Worm (Caenorhabditis elegans) whole organism, L2 larva: ENCODE data around the gene cox-17.

Source experiments
- ZK546.5 ChIP-seq: sonication (generic microtip); optimal IDR thresholded peaks from 2 replicates; lab custom pipeline; 2017; ENCODE audit warnings: missing biosample characterization, missing genetic modification characterization
- ama-1 ChIP-seq: fragments of 150-350 bp; optimal IDR thresholded peaks from 2 replicates; lab custom pipeline; 2018; ENCODE audit warnings: inconsistent platforms
- ceh-16 ChIP-seq: fragments of 150-350 bp; optimal IDR thresholded peaks from 2 replicates; lab custom pipeline; 2014; ENCODE audit warnings: missing biosample characterization, missing genetic modification characterization
- ceh-82 ChIP-seq: fragments of 150-350 bp; optimal IDR thresholded peaks from 2 replicates; lab custom pipeline; 2014; ENCODE audit warnings: missing biosample characterization, missing genetic modification characterization
- elt-1 ChIP-seq: fragments of 150-350 bp; optimal IDR thresholded peaks from 2 replicates; lab custom pipeline; 2014; ENCODE audit warnings: missing biosample characterization, missing genetic modification characterization
- fos-1 ChIP-seq: fragments of 150-350 bp; optimal IDR thresholded peaks from 2 replicates; lab custom pipeline; 2014; ENCODE audit warnings: missing biosample characterization, missing genetic modification characterization
- nhr-11 ChIP-seq: fragments of 150-350 bp; optimal IDR thresholded peaks from 2 replicates; lab custom pipeline; 2014; ENCODE audit warnings: missing biosample characterization, missing genetic modification characterization
- nhr-23 ChIP-seq: fragments of 150-350 bp; optimal IDR thresholded peaks from 2 replicates; lab custom pipeline; 2014; ENCODE audit warnings: missing biosample characterization, missing genetic modification reagents, missing genetic modification characterization
- nhr-237 ChIP-seq: fragments of 150-350 bp; optimal IDR thresholded peaks from 2 replicates; lab custom pipeline; 2014; ENCODE audit warnings: missing biosample characterization, missing genetic modification characterization
- nhr-25 ChIP-seq: fragments of 150-350 bp; sonication (generic microtip); optimal IDR thresholded peaks from 3 replicates; lab custom pipeline; 2014; ENCODE audit warnings: missing biosample characterization, missing genetic modification characterization
- snpc-4 ChIP-seq: fragments of 150-350 bp; optimal IDR thresholded peaks from 2 replicates; lab custom pipeline; 2014; ENCODE audit warnings: missing biosample characterization, missing genetic modification characterization
- unc-55 ChIP-seq: fragments of 150-350 bp; sonication (generic microtip); optimal IDR thresholded peaks from 3 replicates; lab custom pipeline; 2014; ENCODE audit warnings: missing biosample characterization, missing genetic modification reagents, missing genetic modification characterization
- unc-62 ChIP-seq: fragments of 150-350 bp; optimal IDR thresholded peaks from 2 replicates; lab custom pipeline; 2014; ENCODE audit warnings: missing biosample characterization, missing genetic modification reagents, missing genetic modification characterization
- ztf-11 ChIP-seq: sonication (generic microtip); optimal IDR thresholded peaks from 2 replicates; lab custom pipeline; 2017; ENCODE audit warnings: missing biosample characterization, missing genetic modification characterization

ce11 chrIII:165390-165789 is 25.4 kb upstream of the cox-17 start, which contains the start of gene F40G9.7:
- no peak for TF ChIP-seq ztf-11 (tag; lab: Kevin White, UChicago)
- TF ChIP-seq ceh-82 = no peak
- TF ChIP-seq ZK546.5 (tag; lab: Kevin White, UChicago) = no peak
- no peak for TF ChIP-seq nhr-11 (tag; lab: Kevin White, UChicago)
- no peak for TF ChIP-seq unc-55
- no peak for TF ChIP-seq ama-1 (lab: Kevin White, UChicago)
- TF ChIP-seq unc-62 (GFP tag; lab: Kevin White, UChicago) = no peak
- TF ChIP-seq elt-1 = no peak
- no peak for TF ChIP-seq ceh-16 (tag; lab: Kevin White, UChicago)
- no peak for TF ChIP-seq nhr-237 (tag; lab: Kevin White, UChicago)
- TF ChIP-seq nhr-23 = no peak
- no peak for TF ChIP-seq nhr-25 (tag; lab: Kevin White, UChicago)
- no peak for TF ChIP-seq fos-1
- TF ChIP-seq snpc-4 = no peak
